Fruit fly (Drosophila melanogaster) whole organism, embryonic: ENCODE results near the gene CG7841.

Experiments
- Ada2b ChIP-seq: fragments of 200-800 bp; sonication (Bioruptor generic); IDR thresholded peaks from 2 replicates; pipeline ENCODE4 v1.3.6; 2022; ENCODE audit warnings: missing biosample characterization, missing genetic modification characterization
- B-H2 ChIP-seq: fragments of 200-800 bp; sonication (Bioruptor generic); optimal IDR thresholded peaks from 2 replicates; lab custom pipeline; 2018; ENCODE audit warnings: missing biosample characterization, mild to moderate bottlenecking, missing genetic modification characterization
- CG10979 ChIP-seq: fragments of 200-800 bp; sonication (Bioruptor generic); optimal IDR thresholded peaks from 2 replicates; lab custom pipeline; 2018; ENCODE audit warnings: missing biosample characterization, mild to moderate bottlenecking, missing genetic modification characterization, moderate library complexity
- CG11723 ChIP-seq: fragments of 200-800 bp; sonication (Bioruptor generic); optimal IDR thresholded peaks from 2 replicates; lab custom pipeline; 2017; ENCODE audit warnings: missing biosample characterization, mild to moderate bottlenecking, missing genetic modification characterization
- CG12299 ChIP-seq: fragments of 200-800 bp; sonication (Bioruptor generic); optimal IDR thresholded peaks from 2 replicates; lab custom pipeline; 2018; ENCODE audit warnings: missing biosample characterization, mild to moderate bottlenecking, missing genetic modification characterization
- CG12744 ChIP-seq: fragments of 200-800 bp; sonication (Bioruptor generic); optimal IDR thresholded peaks from 2 replicates; lab custom pipeline; 2016; ENCODE audit warnings: missing biosample characterization, missing genetic modification characterization
- CG15269 ChIP-seq: fragments of 200-800 bp; sonication (Bioruptor generic); optimal IDR thresholded peaks from 2 replicates; lab custom pipeline; 2018; ENCODE audit warnings: missing biosample characterization, mild to moderate bottlenecking, missing genetic modification characterization, moderate library complexity
- CG17186 ChIP-seq: fragments of 200-800 bp; sonication (Bioruptor generic); optimal IDR thresholded peaks from 3 replicates; lab custom pipeline; 2017; ENCODE audit warnings: missing biosample characterization, missing genetic modification reagents, missing genetic modification characterization
- CG1792 ChIP-seq: fragments of 200-800 bp; sonication (Bioruptor generic); optimal IDR thresholded peaks from 2 replicates; lab custom pipeline; 2016; ENCODE audit warnings: missing biosample characterization, missing genetic modification characterization
- CG18619 ChIP-seq: fragments of 200-800 bp; sonication (Bioruptor generic); optimal IDR thresholded peaks from 3 replicates; lab custom pipeline; 2017; ENCODE audit warnings: missing biosample characterization, mild to moderate bottlenecking, missing genetic modification characterization
- CG2116 ChIP-seq: fragments of 200-800 bp; sonication (Bioruptor generic); optimal IDR thresholded peaks from 3 replicates; lab custom pipeline; 2018; ENCODE audit warnings: missing biosample characterization, mild to moderate bottlenecking, missing genetic modification characterization
- CG2678 ChIP-seq: fragments of 200-800 bp; sonication (Bioruptor generic); optimal IDR thresholded peaks from 3 replicates; lab custom pipeline; 2019; ENCODE audit warnings: missing biosample characterization, mild to moderate bottlenecking, missing genetic modification characterization, moderate library complexity
- CG2712 ChIP-seq: fragments of 200-800 bp; optimal IDR thresholded peaks from 3 replicates; lab custom pipeline; 2019; ENCODE audit warnings: missing biosample characterization, mild to moderate bottlenecking, missing genetic modification characterization, moderate library complexity
- CG30431 ChIP-seq: fragments of 200-800 bp; sonication (Bioruptor generic); optimal IDR thresholded peaks from 2 replicates; lab custom pipeline; 2017; ENCODE audit warnings: missing biosample characterization, missing genetic modification characterization
- CG3065 ChIP-seq: fragments of 200-800 bp; sonication (Bioruptor generic); optimal IDR thresholded peaks from 2 replicates; lab custom pipeline; 2016; ENCODE audit warnings: missing biosample characterization, missing genetic modification characterization
- CG3281 ChIP-seq: fragments of 200-800 bp; sonication (Bioruptor generic); optimal IDR thresholded peaks from 3 replicates; lab custom pipeline; 2017; ENCODE audit warnings: missing biosample characterization, mild to moderate bottlenecking, missing genetic modification characterization
- CG3407 ChIP-seq: fragments of 200-800 bp; sonication (Bioruptor generic); optimal IDR thresholded peaks from 2 replicates; lab custom pipeline; 2018; ENCODE audit warnings: missing biosample characterization, mild to moderate bottlenecking, missing genetic modification characterization
- CG4617 ChIP-seq: fragments of 200-800 bp; sonication (Bioruptor generic); optimal IDR thresholded peaks from 3 replicates; lab custom pipeline; 2016; ENCODE audit warnings: missing biosample characterization, missing genetic modification characterization, borderline replicate concordance
- CG6813 ChIP-seq: fragments of 200-800 bp; sonication (Bioruptor generic); optimal IDR thresholded peaks from 2 replicates; lab custom pipeline; 2017; ENCODE audit warnings: missing biosample characterization, missing genetic modification characterization, mild to moderate bottlenecking, moderate library complexity, missing genetic modification reagents
- CG8281 ChIP-seq: fragments of 200-800 bp; sonication (Bioruptor generic); optimal IDR thresholded peaks from 2 replicates; lab custom pipeline; 2018; ENCODE audit warnings: missing biosample characterization, mild to moderate bottlenecking, missing genetic modification characterization, moderate library complexity
- CG8388 ChIP-seq: fragments of 200-800 bp; sonication (Bioruptor generic); optimal IDR thresholded peaks from 2 replicates; lab custom pipeline; 2019; ENCODE audit warnings: missing biosample characterization, mild to moderate bottlenecking, missing genetic modification characterization, moderate library complexity
- CG8765 ChIP-seq: fragments of 200-800 bp; sonication (Bioruptor generic); IDR thresholded peaks from 2 replicates; pipeline ENCODE4 v1.3.6; 2022; ENCODE audit warnings: missing biosample characterization, missing genetic modification characterization
- CG9876 ChIP-seq: fragments of 200-800 bp; sonication (Bioruptor generic); optimal IDR thresholded peaks from 2 replicates; lab custom pipeline; 2016; ENCODE audit warnings: missing biosample characterization, missing genetic modification characterization
- CHES-1-like ChIP-seq: fragments of 200-800 bp; sonication (Bioruptor generic); optimal IDR thresholded peaks from 2 replicates; lab custom pipeline; 2016; ENCODE audit warnings: missing biosample characterization, missing genetic modification characterization
- D19A ChIP-seq: fragments of 200-800 bp; optimal IDR thresholded peaks from 3 replicates; lab custom pipeline; 2019; ENCODE audit warnings: missing biosample characterization, mild to moderate bottlenecking, missing genetic modification characterization, moderate library complexity
- H15 ChIP-seq: fragments of 200-800 bp; sonication (Bioruptor generic); IDR thresholded peaks from 3 replicates; pipeline ENCODE4 v1.3.6; 2022; ENCODE audit warnings: missing biosample characterization, missing genetic modification characterization
- HLH54F ChIP-seq: fragments of 200-800 bp; sonication (Bioruptor generic); optimal IDR thresholded peaks from 3 replicates; lab custom pipeline; 2016; ENCODE audit warnings: missing biosample characterization, missing genetic modification characterization
- Hsf ChIP-seq: fragments of 200-800 bp; sonication (Bioruptor generic); optimal IDR thresholded peaks from 3 replicates; lab custom pipeline; 2016; ENCODE audit warnings: missing biosample characterization, missing genetic modification characterization
- Lim3 ChIP-seq: fragments of 200-800 bp; sonication (Bioruptor generic); IDR thresholded peaks from 2 replicates; pipeline ENCODE4 v1.3.6; 2022; ENCODE audit warnings: missing biosample characterization, missing genetic modification characterization
- Mad ChIP-seq: fragments of 200-800 bp; sonication (Bioruptor generic); optimal IDR thresholded peaks from 2 replicates; lab custom pipeline; 2016; ENCODE audit warnings: missing biosample characterization, missing genetic modification characterization
- Scr ChIP-seq: fragments of 200-800 bp; sonication (Bioruptor generic); IDR thresholded peaks from 2 replicates; pipeline ENCODE4 v1.3.6; 2022; ENCODE audit warnings: missing biosample characterization, missing genetic modification characterization; ENCODE audit not compliant: partially characterized antibody
- Six4 ChIP-seq: fragments of 200-800 bp; sonication (Bioruptor generic); optimal IDR thresholded peaks from 2 replicates; lab custom pipeline; 2016; ENCODE audit warnings: missing biosample characterization, missing genetic modification characterization
- Taf1 ChIP-seq: fragments of 200-800 bp; sonication (Bioruptor generic); IDR thresholded peaks from 2 replicates; pipeline ENCODE4 v1.3.6; 2022; ENCODE audit warnings: missing biosample characterization, missing genetic modification characterization
- chn ChIP-seq: fragments of 200-800 bp; sonication (Bioruptor generic); optimal IDR thresholded peaks from 2 replicates; lab custom pipeline; 2016; ENCODE audit warnings: missing biosample characterization, missing genetic modification characterization
- en ChIP-seq: fragments of 200-800 bp; sonication (Bioruptor generic); optimal IDR thresholded peaks from 2 replicates; lab custom pipeline; 2016; ENCODE audit warnings: missing biosample characterization, missing genetic modification characterization
- fd3F ChIP-seq: fragments of 200-800 bp; sonication (Bioruptor generic); optimal IDR thresholded peaks from 2 replicates; lab custom pipeline; 2018; ENCODE audit warnings: missing biosample characterization, mild to moderate bottlenecking, missing genetic modification characterization, moderate library complexity
- ftz-f1 ChIP-seq: fragments of 200-800 bp; sonication (Bioruptor generic); optimal IDR thresholded peaks from 2 replicates; lab custom pipeline; 2016; ENCODE audit warnings: missing biosample characterization, missing genetic modification characterization
- fu2 ChIP-seq: fragments of 200-800 bp; sonication (Bioruptor generic); optimal IDR thresholded peaks from 2 replicates; lab custom pipeline; 2016; ENCODE audit warnings: missing biosample characterization, missing genetic modification characterization
- gem ChIP-seq: fragments of 200-800 bp; sonication (Bioruptor generic); optimal IDR thresholded peaks from 2 replicates; lab custom pipeline; 2019; ENCODE audit warnings: missing biosample characterization, mild to moderate bottlenecking, missing genetic modification characterization, moderate library complexity
- grn ChIP-seq: fragments of 200-800 bp; sonication (Bioruptor generic); optimal IDR thresholded peaks from 3 replicates; lab custom pipeline; 2017; ENCODE audit warnings: missing biosample characterization, missing genetic modification characterization
- lola ChIP-seq, 3 experiments: fragments of >200 bp in 2 of 3; fragments of 200-800 bp in 1 of 3; sonication (Bioruptor generic) in 1 of 3; optimal IDR thresholded peaks; 2 replicates each; lab custom pipeline; 2017 to 2019; ENCODE audit warnings: missing biosample characterization in 3 of 3, missing genetic modification characterization in 3 of 3, mild to moderate bottlenecking in 1 of 3, moderate library complexity in 1 of 3
- lov ChIP-seq, 2 experiments: fragments of 200-800 bp in 1 of 2; fragments of >200 bp in 1 of 2; sonication (Bioruptor generic) in 1 of 2; IDR thresholded peaks in 1 of 2; optimal IDR thresholded peaks in 1 of 2; 2 replicates in 1 of 2; 3 replicates in 1 of 2; pipeline versions ENCODE4 v1.3.6 to Lab custom; 2017 to 2022; ENCODE audit warnings: missing biosample characterization in 1 of 2, missing genetic modification characterization in 1 of 2
- nerfin-1 ChIP-seq: fragments of 200-800 bp; sonication (Bioruptor generic); optimal IDR thresholded peaks from 3 replicates; lab custom pipeline; 2019; ENCODE audit warnings: missing biosample characterization, mild to moderate bottlenecking, missing genetic modification characterization, moderate library complexity
- oc ChIP-seq: fragments of 200-800 bp; sonication (Bioruptor generic); optimal IDR thresholded peaks from 2 replicates; lab custom pipeline; 2018; ENCODE audit warnings: missing biosample characterization, mild to moderate bottlenecking, missing genetic modification characterization, moderate library complexity
- tgo ChIP-seq: fragments of 200-800 bp; sonication (Bioruptor generic); IDR thresholded peaks from 3 replicates; pipeline ENCODE4 v1.3.6; 2022; ENCODE audit warnings: missing biosample characterization, missing genetic modification characterization
- tna ChIP-seq: fragments of 200-800 bp; sonication (Bioruptor generic); IDR thresholded peaks from 2 replicates; pipeline ENCODE4 v1.3.6; 2022; ENCODE audit warnings: missing biosample characterization, missing genetic modification characterization; ENCODE audit not compliant: partially characterized antibody
- tx ChIP-seq: fragments of 200-800 bp; sonication (Bioruptor generic); optimal IDR thresholded peaks from 2 replicates; lab custom pipeline; 2016; ENCODE audit warnings: missing biosample characterization, missing genetic modification characterization
- yki ChIP-seq: fragments of >200 bp; optimal IDR thresholded peaks from 3 replicates; lab custom pipeline; 2018

CG7841 gene

dm6 chr3L:15534274-15535227 lies 26.5 kb upstream of the CG7841 start (continued):
- TF ChIP-seq CG8281 (tag; lab: Kevin White, UChicago) (no peak), CG30431 (GFP tag; lab: Kevin White, UChicago) (peak; percentile 36), CG12744 (no peak), fu2 (GFP tag; lab: Kevin White, UChicago) (peak; percentile 16), CG12299 (tag; lab: Kevin White, UChicago) (no peak), en (GFP tag; lab: Kevin White, UChicago) (peak; percentile 18), CG9876 (GFP tag; lab: Kevin White, UChicago) (no peak), chn (GFP tag; lab: Kevin White, UChicago) (peak; percentile 52), CG8765 (GFP tag; lab: Robert Waterston, UW) (no peak), fd3F (peak; percentile 33), CG3407 (GFP tag; lab: Kevin White, UChicago) (peak; percentile 38), Lim3 (GFP tag; lab: Robert Waterston, UW) (no peak), CG6813 (no peak), CG2712 (tag; lab: Kevin White, UChicago) (peak; percentile 63), CG2678 (tag; lab: Kevin White, UChicago) (peak; percentile 81), CG2116 (no peak), ftz-f1 (no peak), tx (peak; percentile 9), Taf1 (0 out of 2 replicates have a peak, but pooled peaks have one; percentile 28), CG10979 (tag; lab: Kevin White, UChicago) (peak; percentile 62), CG11723 (GFP tag; lab: Kevin White, UChicago) (peak; percentile 61), gem (tag; lab: Kevin White, UChicago) (peak; percentile 83), oc (tag; lab: Kevin White, UChicago) (no peak), HLH54F (GFP tag; lab: Kevin White, UChicago) (peak; percentile 68), CG18619 (GFP tag; lab: Kevin White, UChicago) (peak; percentile 87), tgo (no peak), yki (peak; percentile 14), D19A (peak; percentile 39), grn (GFP tag; lab: Kevin White, UChicago) (no peak), CG3065 (GFP tag; lab: Kevin White, UChicago) (no peak), Mad (peak; percentile 35), CG3281 (GFP tag; lab: Kevin White, UChicago) (peak; percentile 56), lov (optimal IDR thresholded peaks at IDR 0.05; lab: Kevin White, UChicago) (no peak), lov (GFP tag; IDR thresholded peaks at IDR 0.05; lab: Robert Waterston, UW) (no peak), H15 (GFP tag; lab: Robert Waterston, UW) (no peak), Ada2b (GFP tag; lab: Robert Waterston, UW) (peak; percentile 7; the same call in 1 of the 2 replicates), CG15269 (tag; lab: Kevin White, UChicago) (peak; percentile 71), CG1792 (peak; percentile 13), CG8388 (GFP tag; lab: Kevin White, UChicago) (peak; percentile 49), Six4 (GFP tag; lab: Kevin White, UChicago) (peak; percentile 15), Scr (no peak), CHES-1-like (peak; percentile 37), B-H2 (no peak), nerfin-1 (tag; lab: Kevin White, UChicago) (peak; percentile 53), CG4617 (peak; percentile 5), lola (GFP tag; optimal IDR thresholded peaks at IDR 0.05; lab: Kevin White, UChicago) (peak in 1 of 3 experiments; percentile 83), CG17186 (GFP tag; lab: Kevin White, UChicago) (no peak), Hsf (GFP tag; lab: Kevin White, UChicago) (peak; percentile 57), tna (GFP tag; lab: Robert Waterston, UW) (no peak)
